Fruit fly (Drosophila melanogaster): Measurements from ENCODE around the gene CG5274.
A peak's percentile ranks its signal among the peaks of the same experiment; 100 is the strongest.

The CG5274 gene

dm6 chr3L:20474789-20475208 lies 47.3 kb upstream of the CG5274 start (continued):
- TF ChIP-seq gfzf (GFP tag; optimal IDR thresholded peaks at IDR 0.05) (peak; percentile 19), nerfin-1 (tag; optimal IDR thresholded peaks at IDR 0.05) (peak; percentile 62), HLH54F (GFP tag; optimal IDR thresholded peaks at IDR 0.05) (peak; percentile 94), Nf-YA (GFP tag; IDR thresholded peaks at IDR 0.05) (no peak), al (GFP tag; IDR thresholded peaks at IDR 0.05) (no peak), PHDP (tag; optimal IDR thresholded peaks at IDR 0.05) (peak; percentile 91), CG2678 (tag; optimal IDR thresholded peaks at IDR 0.05) (peak; percentile 89), org-1 (GFP tag; optimal IDR thresholded peaks at IDR 0.05) (peak; percentile 71), crc (GFP tag; optimal IDR thresholded peaks at IDR 0.05) (peak; percentile 76), Hr51 (GFP tag; optimal IDR thresholded peaks at IDR 0.05) (peak; percentile 87 to 92), dimm (GFP tag; IDR thresholded peaks at IDR 0.05) (no peak), CG11247 (GFP tag; IDR thresholded peaks at IDR 0.05) (no peak), zf30C (GFP tag; optimal IDR thresholded peaks at IDR 0.05) (no peak), HLH3B (GFP tag; IDR thresholded peaks at IDR 0.05) (no peak), CG6272 (GFP tag; IDR thresholded peaks at IDR 0.05) (peak; percentile 75), HLH4C (GFP tag; IDR thresholded peaks at IDR 0.05; ENCODE audit: partially characterized antibody) (no peak), Taf1 (GFP tag; IDR thresholded peaks at IDR 0.05) (no peak), disco-r (GFP tag; optimal IDR thresholded peaks at IDR 0.05) (peak; percentile 29), jing (GFP tag; optimal IDR thresholded peaks at IDR 0.05) (peak; percentile 56), CG17361 (GFP tag; IDR thresholded peaks at IDR 0.05) (no peak), Ssrp (tag; optimal IDR thresholded peaks at IDR 0.05) (peak; percentile 66), ATbp (GFP tag; optimal IDR thresholded peaks at IDR 0.05) (peak; percentile 82), Elba2 (GFP tag; optimal IDR thresholded peaks at IDR 0.05) (peak; percentile 36), Abd-B (GFP tag; optimal IDR thresholded peaks at IDR 0.05) (peak; percentile 84), vvl (GFP tag; IDR thresholded peaks at IDR 0.05) (no peak), CTCF (GFP tag; optimal IDR thresholded peaks at IDR 0.05) (peak; percentile 27), salm (tag; optimal IDR thresholded peaks at IDR 0.05) (peak; percentile 37), onecut (GFP tag; IDR thresholded peaks at IDR 0.05) (peak; percentile 73), CG10431 (GFP tag; optimal IDR thresholded peaks at IDR 0.05) (peak; percentile 33), btn (GFP tag; optimal IDR thresholded peaks at IDR 0.05) (peak; percentile 19), ERR (GFP tag; optimal IDR thresholded peaks at IDR 0.05) (peak; percentile 60), wdn (GFP tag; IDR thresholded peaks at IDR 0.05) (no peak), chm (GFP tag; IDR thresholded peaks at IDR 0.05) (no peak), Kr (GFP tag; optimal IDR thresholded peaks at IDR 0.05) (no peak), Camta (GFP tag; optimal IDR thresholded peaks at IDR 0.05) (peak; percentile 84)

DNA sequence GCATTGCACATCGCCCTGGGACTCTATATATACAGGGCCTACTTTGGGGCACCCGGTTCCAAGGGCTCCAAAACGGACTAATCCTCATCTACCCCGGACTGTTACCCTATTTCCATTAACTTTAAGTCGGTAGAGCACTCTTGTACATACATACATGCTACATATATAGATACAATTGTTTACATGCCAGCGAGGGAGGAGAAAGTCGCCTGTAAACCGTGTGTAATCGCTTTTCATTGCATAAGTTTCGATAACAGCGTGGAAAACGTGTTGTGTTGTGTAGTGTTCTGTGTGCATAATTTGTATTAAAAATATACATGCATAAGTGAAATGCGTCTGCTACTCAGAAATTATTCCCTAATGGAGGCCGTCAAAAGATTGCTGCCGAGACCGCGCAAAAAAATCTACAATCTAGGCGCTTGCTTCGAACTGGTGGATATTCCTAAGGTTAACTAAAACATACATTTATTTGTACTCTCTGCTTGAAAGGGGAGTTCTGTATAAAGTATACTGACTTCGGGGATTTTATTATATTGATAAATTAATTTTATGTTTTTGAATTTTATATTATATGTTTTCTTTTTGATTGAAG lies 46.8 kb upstream of the CG5274 start, which contains the start of gene isoQC:
Gene isoQC, plus strand, starts transcription at position 270 of the 592 bp plus-strand sequence.
- no peak for TF ChIP-seq CG8765 (GFP tag; IDR thresholded peaks at IDR 0.05)
- TF ChIP-seq odd (GFP tag; optimal IDR thresholded peaks at IDR 0.05) = no peak
- TF ChIP-seq Gug (GFP tag; IDR thresholded peaks at IDR 0.05) = no peak
- no peak for TF ChIP-seq CG9437 (GFP tag; optimal IDR thresholded peaks at IDR 0.05)
- TF ChIP-seq fd3F (GFP tag; optimal IDR thresholded peaks at IDR 0.05) = no peak
- TF ChIP-seq CG33557 (GFP tag; optimal IDR thresholded peaks at IDR 0.05) = no peak
- no peak for TF ChIP-seq CG43689 (GFP tag; IDR thresholded peaks at IDR 0.05)
- no peak for TF ChIP-seq CG9932 (GFP tag; IDR thresholded peaks at IDR 0.05)
- TF ChIP-seq eve (GFP tag; optimal IDR thresholded peaks at IDR 0.05) = peak in 1 of 2 experiments; percentile 86
- TF ChIP-seq CG2116 (GFP tag; optimal IDR thresholded peaks at IDR 0.05) = no peak
- TF ChIP-seq D (optimal IDR thresholded peaks at IDR 0.05) = no peak
- no peak for TF ChIP-seq D (GFP tag; optimal IDR thresholded peaks at IDR 0.05)
- TF ChIP-seq CG30431 (GFP tag; optimal IDR thresholded peaks at IDR 0.05) = no peak
- TF ChIP-seq tx (GFP tag; optimal IDR thresholded peaks at IDR 0.05) = no peak
- TF ChIP-seq CG31224 (GFP tag; IDR thresholded peaks at IDR 0.05) = no peak
- no peak for TF ChIP-seq Hand (GFP tag; optimal IDR thresholded peaks at IDR 0.05)
- no peak for TF ChIP-seq Fer2 (tag; optimal IDR thresholded peaks at IDR 0.05)
- no peak for TF ChIP-seq Six4 (GFP tag; optimal IDR thresholded peaks at IDR 0.05)
- TF ChIP-seq ERR (GFP tag; optimal IDR thresholded peaks at IDR 0.05) = no peak
- peak; percentile 80 for TF ChIP-seq gcm (GFP tag; optimal IDR thresholded peaks at IDR 0.05)

Measured in whole organism, embryonic.